Fruit fly (Drosophila melanogaster): Measurements from ENCODE around the gene CG9386.

The CG9386 gene

dm6 chr3R:9559413-9560014 lies 4.3 kb upstream of the CG9386 start, which contains the start of the genes AP-1mu and MBD-like (continued):
- peak; percentile 70 for TF ChIP-seq ind (GFP tag; optimal IDR thresholded peaks at IDR 0.05)
- TF ChIP-seq CG2712 (tag; optimal IDR thresholded peaks at IDR 0.05), result peak; percentile 71
- TF ChIP-seq CG11560 (tag; IDR thresholded peaks at IDR 0.05), result no peak
- TF ChIP-seq gfzf (GFP tag; optimal IDR thresholded peaks at IDR 0.05), result peak; percentile 89
- peak; percentile 39 for TF ChIP-seq Side (GFP tag; optimal IDR thresholded peaks at IDR 0.05)
- peak; percentile 48 for TF ChIP-seq Myb (GFP tag; optimal IDR thresholded peaks at IDR 0.05)
- peak; percentile 81 for TF ChIP-seq MBD-R2 (GFP tag; IDR thresholded peaks at IDR 0.05)
- no peak for TF ChIP-seq Oaz (GFP tag; IDR thresholded peaks at IDR 0.05)
- TF ChIP-seq E2f2 (GFP tag; IDR thresholded peaks at IDR 0.05), result peak; percentile 60
- peak; percentile 47 for TF ChIP-seq CG3281 (GFP tag; optimal IDR thresholded peaks at IDR 0.05)
- peak; percentile 73 for TF ChIP-seq Xbp1 (GFP tag; optimal IDR thresholded peaks at IDR 0.05)
- TF ChIP-seq kah (GFP tag; optimal IDR thresholded peaks at IDR 0.05), result no peak
- TF ChIP-seq CG1529 (GFP tag; optimal IDR thresholded peaks at IDR 0.05), result peak; percentile 11
- peak; percentile 30 for TF ChIP-seq crc (GFP tag; optimal IDR thresholded peaks at IDR 0.05)
- no peak for TF ChIP-seq Dfd (GFP tag; optimal IDR thresholded peaks at IDR 0.05)
- TF ChIP-seq CG2116 (GFP tag; optimal IDR thresholded peaks at IDR 0.05), result peak; percentile 72
- TF ChIP-seq slou (GFP tag; optimal IDR thresholded peaks at IDR 0.05), result peak; percentile 45
- no peak for TF ChIP-seq pita (GFP tag; optimal IDR thresholded peaks at IDR 0.05)
- TF ChIP-seq mld (GFP tag; IDR thresholded peaks at IDR 0.05; ENCODE audit: partially characterized antibody), result 0 out of 3 replicates have a peak, but pooled peaks have one; percentile 17
- TF ChIP-seq CG34422 (GFP tag; IDR thresholded peaks at IDR 0.05), result peak; percentile 59; the same call in 1 of the 3 replicates
- TF ChIP-seq Usf (GFP tag; optimal IDR thresholded peaks at IDR 0.05), result no peak
- TF ChIP-seq CG4820 (GFP tag; optimal IDR thresholded peaks at IDR 0.05), result peak; percentile 59
- no peak for TF ChIP-seq CG10321 (GFP tag; IDR thresholded peaks at IDR 0.05)
- peak; percentile 19 for TF ChIP-seq CG15479 (GFP tag; optimal IDR thresholded peaks at IDR 0.05)
- peak; percentile 68 for TF ChIP-seq CG6689 (GFP tag; IDR thresholded peaks at IDR 0.05)
- peak; percentile 67 for TF ChIP-seq Atf6 (GFP tag; IDR thresholded peaks at IDR 0.05)
- peak; percentile 22 for TF ChIP-seq vfl (GFP tag; optimal IDR thresholded peaks at IDR 0.05)
- peak; percentile 38 for TF ChIP-seq en (GFP tag; optimal IDR thresholded peaks at IDR 0.05)
- peak; percentile 62 for TF ChIP-seq bab2 (GFP tag; optimal IDR thresholded peaks at IDR 0.05)
- TF ChIP-seq CG12104 (GFP tag; optimal IDR thresholded peaks at IDR 0.05), result peak; percentile 71
- no peak for TF ChIP-seq CG7963 (GFP tag; IDR thresholded peaks at IDR 0.05; ENCODE audit: partially characterized antibody)
- TF ChIP-seq luna (GFP tag; optimal IDR thresholded peaks at IDR 0.05), result peak; percentile 57
- peak; percentile 73 for TF ChIP-seq CG4404 (GFP tag; IDR thresholded peaks at IDR 0.05)
- TF ChIP-seq mam (GFP tag; optimal IDR thresholded peaks at IDR 0.05), result peak; percentile 70
- peak; percentile 62 for TF ChIP-seq CG9437 (GFP tag; optimal IDR thresholded peaks at IDR 0.05)
- peak; percentile 62 to 75 for TF ChIP-seq dpn (GFP tag; optimal IDR thresholded peaks at IDR 0.05)
- TF ChIP-seq CG17802 (tag; optimal IDR thresholded peaks at IDR 0.05), result peak; percentile 17
- TF ChIP-seq CG7357 (GFP tag; IDR thresholded peaks at IDR 0.05), result peak; percentile 29; the same call in 1 of the 3 replicates
- peak; percentile 66 for TF ChIP-seq CG18619 (GFP tag; optimal IDR thresholded peaks at IDR 0.05)
- TF ChIP-seq CG14667 (GFP tag; IDR thresholded peaks at IDR 0.05), result peak; percentile 43
- peak; percentile 58; the same call in 1 of the 2 replicates for TF ChIP-seq ranshi (GFP tag; IDR thresholded peaks at IDR 0.05)
- TF ChIP-seq BEAF-32 (GFP tag; optimal IDR thresholded peaks at IDR 0.05), result peak; percentile 64
- TF ChIP-seq grau (tag; optimal IDR thresholded peaks at IDR 0.05), result peak; percentile 69
- peak; percentile 79 for TF ChIP-seq CG13775 (GFP tag; optimal IDR thresholded peaks at IDR 0.05)
- peak; percentile 75 for TF ChIP-seq vvl (GFP tag; IDR thresholded peaks at IDR 0.05)
- TF ChIP-seq sd (tag; optimal IDR thresholded peaks at IDR 0.05), result peak; percentile 80
- no peak for TF ChIP-seq Jarid2 (GFP tag; optimal IDR thresholded peaks at IDR 0.05)
- TF ChIP-seq sens (GFP tag), result peak; percentile 92
- TF ChIP-seq CG12942 (GFP tag; optimal IDR thresholded peaks at IDR 0.05), result peak; percentile 61
- peak; percentile 70 for TF ChIP-seq CG4424 (GFP tag; optimal IDR thresholded peaks at IDR 0.05)
- peak; percentile 55 for TF ChIP-seq CG13624 (GFP tag; optimal IDR thresholded peaks at IDR 0.05)

All from whole organism, embryonic.